Worm (Caenorhabditis elegans): ENCODE measurements around the gene byn-1.

Gene byn-1

DNA sequence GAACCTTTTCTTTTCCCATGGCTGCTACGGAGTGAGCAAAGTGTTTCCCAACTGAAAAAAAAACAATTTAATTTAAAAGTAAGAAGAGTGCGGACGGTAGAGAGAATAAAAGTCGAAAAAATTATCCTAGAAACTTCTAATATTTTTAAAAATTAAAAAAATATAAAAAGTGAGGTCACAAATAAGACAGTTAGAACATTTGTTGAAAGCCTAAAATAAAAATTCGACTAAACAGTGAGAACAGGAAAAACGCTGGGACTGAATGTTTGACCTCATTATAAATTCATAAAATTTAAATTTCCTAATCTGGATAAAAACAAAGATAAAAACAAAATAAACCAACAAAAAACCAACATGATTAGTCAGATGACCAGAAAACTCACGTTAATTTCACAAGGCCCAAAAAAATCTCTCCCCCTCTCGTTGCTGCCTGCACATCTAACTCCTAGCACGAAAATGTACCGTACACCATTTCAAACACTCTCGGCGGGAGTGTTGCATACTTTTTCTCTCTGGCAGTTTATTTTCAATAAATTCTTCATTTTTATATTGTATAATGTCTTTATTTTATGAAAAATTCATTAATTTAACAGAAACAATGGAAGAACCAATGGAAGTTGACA, 40.0 kb downstream of the byn-1 start, which contains the start of the genes eef-1A.1 and rfc-4 (continued):
- TF ChIP-seq Y116A8C.19 (tag; optimal IDR thresholded peaks at IDR 0.05; ENCODE audit: borderline replicate concordance) (no peak), nhr-85 (tag) (peak; percentile 98), ceh-63 (GFP tag; optimal IDR thresholded peaks at IDR 0.05) (peak; percentile 11), zag-1 (tag; optimal IDR thresholded peaks at IDR 0.05) (peak; percentile 81), nhr-20 (tag; optimal IDR thresholded peaks at IDR 0.05) (peak; percentile 98), unc-130 (tag; optimal IDR thresholded peaks at IDR 0.05) (peak; percentile 95), sox-4 (tag; optimal IDR thresholded peaks at IDR 0.05) (peak; percentile 75), unc-62 (GFP tag; optimal IDR thresholded peaks at IDR 0.05) (peak; percentile 53), ztf-4 (tag; optimal IDR thresholded peaks at IDR 0.05) (peak; percentile 93), unc-30 (tag; optimal IDR thresholded peaks at IDR 0.05) (no peak), unc-86 (tag; optimal IDR thresholded peaks at IDR 0.05) (peak; percentile 93), lin-35 (GFP tag; optimal IDR thresholded peaks at IDR 0.05) (peak; percentile 97 to 99), irx-1 (tag; optimal IDR thresholded peaks at IDR 0.05) (peak; percentile 91), ceh-88 (GFP tag; IDR thresholded peaks at IDR 0.05) (peak; percentile 92), unc-98 (GFP tag; IDR thresholded peaks at IDR 0.05) (peak; percentile 51; the same call in 1 of the 2 replicates), pax-3 (tag; optimal IDR thresholded peaks at IDR 0.05) (peak; percentile 94), lin-14 (GFP tag; optimal IDR thresholded peaks at IDR 0.05) (peak; percentile 97), ama-1 (optimal IDR thresholded peaks at IDR 0.05) (peak; percentile 82), aly-2 (tag; optimal IDR thresholded peaks at IDR 0.05) (peak; percentile 93), hpl-2 (GFP tag; optimal IDR thresholded peaks at IDR 0.05) (peak; percentile 90), aha-1 (tag; optimal IDR thresholded peaks at IDR 0.05) (peak; percentile 82), fkh-10 (GFP tag; optimal IDR thresholded peaks at IDR 0.05) (peak; percentile 92), C04F5.9 (tag; optimal IDR thresholded peaks at IDR 0.05) (peak; percentile 99), lin-39 (tag; optimal IDR thresholded peaks at IDR 0.05) (peak; percentile 91), nhr-11 (tag; optimal IDR thresholded peaks at IDR 0.05) (peak; percentile 90), egl-13 (tag; optimal IDR thresholded peaks at IDR 0.05) (peak; percentile 92), nhr-12 (tag; optimal IDR thresholded peaks at IDR 0.05) (no peak), efl-1 (optimal IDR thresholded peaks at IDR 0.05) (peak; percentile 98), efl-1 (GFP tag; optimal IDR thresholded peaks at IDR 0.05 in 1 of 2) (peak; percentile 94 to 99), nhr-76 (tag; optimal IDR thresholded peaks at IDR 0.05) (no peak), alr-1 (tag; optimal IDR thresholded peaks at IDR 0.05; ENCODE audit: borderline replicate concordance) (no peak), C34B4.2 (tag; optimal IDR thresholded peaks at IDR 0.05) (peak; percentile 0), skn-1 (tag; optimal IDR thresholded peaks at IDR 0.05) (peak; percentile 98), hlh-17 (GFP tag; optimal IDR thresholded peaks at IDR 0.05; ENCODE audit: borderline replicate concordance) (no peak), C16A3.4 (tag; optimal IDR thresholded peaks at IDR 0.05) (peak; percentile 99), sup-37 (GFP tag; optimal IDR thresholded peaks at IDR 0.05) (peak; percentile 54), nhr-84 (tag; optimal IDR thresholded peaks at IDR 0.05) (peak; percentile 57), tlp-1 (tag; optimal IDR thresholded peaks at IDR 0.05) (no peak), rnt-1 (tag; optimal IDR thresholded peaks at IDR 0.05) (peak; percentile 96), swsn-7 (tag; optimal IDR thresholded peaks at IDR 0.05) (peak; percentile 97), mep-1 (tag; optimal IDR thresholded peaks at IDR 0.05) (peak; percentile 99), nhr-71 (tag; optimal IDR thresholded peaks at IDR 0.05) (peak; percentile 98), ztf-11 (tag; optimal IDR thresholded peaks at IDR 0.05) (peak in 1 of 2 experiments; percentile 85), lsy-2 (tag; optimal IDR thresholded peaks at IDR 0.05) (peak; percentile 99 to 100), elt-3 (tag; optimal IDR thresholded peaks at IDR 0.05) (peak; percentile 80 to 100 (median 92)), fkh-4 (tag; optimal IDR thresholded peaks at IDR 0.05; ENCODE audit: borderline replicate concordance) (peak; percentile 27), grh-1 (GFP tag; IDR thresholded peaks at IDR 0.05) (peak; percentile 92), efl-3 (GFP tag; optimal IDR thresholded peaks at IDR 0.05) (peak; percentile 38), lir-3 (tag; optimal IDR thresholded peaks at IDR 0.05; ENCODE audit: poor library complexity) (peak; percentile 91), nhr-28 (tag; optimal IDR thresholded peaks at IDR 0.05) (no peak), F16B12.6 (tag; optimal IDR thresholded peaks at IDR 0.05) (peak; percentile 77), nhr-19 (GFP tag; conservative IDR thresholded peaks at IDR 0.05) (peak; percentile 98), vab-15 (tag; optimal IDR thresholded peaks at IDR 0.05) (peak; percentile 81)

All from whole organism, L1 larva.